Worm (Caenorhabditis elegans): ENCODE measurements around the gene F40F8.1.

DNA sequence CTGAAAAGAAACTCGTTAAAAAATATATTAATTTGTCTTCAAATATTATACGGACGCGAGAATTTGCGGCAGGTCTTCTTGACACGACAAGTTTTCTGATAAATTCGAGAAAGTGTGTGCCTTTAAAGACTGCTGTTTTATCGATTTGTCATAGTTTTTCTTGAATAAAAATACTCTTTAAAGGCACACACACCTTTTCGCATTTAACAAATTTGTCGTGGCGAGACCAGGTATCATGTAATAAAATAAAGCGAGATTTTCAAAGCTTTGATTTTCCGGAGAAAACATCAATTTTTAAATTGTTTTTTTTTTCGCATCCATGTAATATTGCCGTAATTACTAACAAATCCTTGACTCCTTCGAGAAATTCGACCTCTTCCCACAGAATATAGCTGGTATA is 26.3 kb upstream of the F40F8.1 start:
- TF ChIP-seq tab-1 (GFP tag; IDR thresholded peaks at IDR 0.05) (no peak), klf-2 (GFP tag; conservative IDR thresholded peaks at IDR 0.05) (no peak)
